Worm (Caenorhabditis elegans) whole organism, midembryonic: ENCODE measurements around the gene Y66D12A.19.

Source experiments
- flt-1 ChIP-seq: fragments of 200-800 bp; sonication (Bioruptor generic); IDR thresholded peaks from 2 replicates; pipeline ENCODE4 v1.3.6; 2022; ENCODE audit warnings: missing genetic modification characterization, missing compliant biosample characterization
- ztf-29 ChIP-seq: fragments of 200-800 bp; sonication (Bioruptor generic); IDR thresholded peaks from 2 replicates; pipeline ENCODE4 v1.3.6; 2022; ENCODE audit warnings: missing genetic modification reagents, missing genetic modification characterization, missing compliant biosample characterization

DNA sequence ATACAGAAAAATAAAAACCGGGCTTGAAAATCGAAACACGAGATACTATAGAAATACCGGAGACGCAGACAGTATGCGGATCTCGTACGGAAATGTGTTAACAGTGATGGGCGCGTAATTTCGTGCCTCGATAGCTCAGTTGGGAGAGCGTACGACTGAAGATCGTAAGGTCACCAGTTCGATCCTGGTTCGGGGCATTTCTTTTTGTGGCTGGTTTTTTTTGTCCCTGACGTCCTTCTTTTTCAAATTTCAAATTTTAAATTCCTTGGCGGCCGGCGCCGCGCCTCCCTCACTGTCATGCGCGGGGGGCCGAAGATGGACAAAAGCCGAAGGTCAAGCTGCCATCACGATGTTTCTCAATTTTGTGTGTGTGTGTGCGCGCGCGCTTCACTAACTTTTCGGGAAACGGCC, 45.8 kb downstream of the Y66D12A.19 start:
- TF ChIP-seq ztf-29 (no peak), flt-1 (no peak)
